Fruit fly (Drosophila melanogaster) whole organism, pupa: ENCODE results near the gene Aasdh.

Experiments
- CG10348 ChIP-seq: fragments of 200-800 bp; sonication (Bioruptor generic); IDR thresholded peaks from 2 replicates; pipeline ENCODE4 v1.3.6; 2022; ENCODE audit warnings: missing biosample characterization, missing genetic modification characterization
- CG12605 ChIP-seq: fragments of 200-800 bp; sonication (Bioruptor generic); IDR thresholded peaks from 2 replicates; pipeline ENCODE4 v1.3.6; 2022; ENCODE audit warnings: missing biosample characterization, missing genetic modification characterization
- CG13204 ChIP-seq: fragments of 200-800 bp; sonication (Bioruptor generic); optimal IDR thresholded peaks from 2 replicates; lab custom pipeline; 2018; ENCODE audit warnings: missing biosample characterization, mild to moderate bottlenecking, missing genetic modification characterization, moderate library complexity
- CG14655 ChIP-seq: fragments of 200-800 bp; sonication (Bioruptor generic); optimal IDR thresholded peaks from 3 replicates; lab custom pipeline; 2017; ENCODE audit warnings: mild to moderate bottlenecking, missing biosample characterization, missing genetic modification reagents, missing genetic modification characterization
- CG15710 ChIP-seq: fragments of 200-800 bp; sonication (Bioruptor generic); optimal IDR thresholded peaks from 2 replicates; lab custom pipeline; 2018; ENCODE audit warnings: missing biosample characterization, mild to moderate bottlenecking, missing genetic modification characterization, moderate library complexity
- CG17806 ChIP-seq: fragments of 200-800 bp; sonication (Bioruptor generic); optimal IDR thresholded peaks from 2 replicates; lab custom pipeline; 2018; ENCODE audit warnings: missing biosample characterization, mild to moderate bottlenecking, missing genetic modification characterization, moderate library complexity
- CG32121 ChIP-seq: fragments of 200-800 bp; sonication (Bioruptor generic); IDR thresholded peaks from 2 replicates; pipeline ENCODE4 v1.3.6; 2022; ENCODE audit warnings: missing biosample characterization, missing genetic modification characterization
- CG34367 ChIP-seq: fragments of 200-800 bp; sonication (Bioruptor generic); optimal IDR thresholded peaks from 2 replicates; lab custom pipeline; 2018; ENCODE audit warnings: missing biosample characterization, mild to moderate bottlenecking, missing genetic modification characterization
- CG4496 ChIP-seq: fragments of 200-800 bp; sonication (Bioruptor generic); IDR thresholded peaks from 3 replicates; pipeline ENCODE4 v1.3.6; 2022; ENCODE audit warnings: missing biosample characterization, missing genetic modification characterization
- CG8159 ChIP-seq: fragments of 200-800 bp; sonication (Bioruptor generic); optimal IDR thresholded peaks from 3 replicates; lab custom pipeline; 2018; ENCODE audit warnings: missing biosample characterization, mild to moderate bottlenecking, missing genetic modification characterization, moderate library complexity
- CG8301 ChIP-seq: fragments of 200-800 bp; sonication (Bioruptor generic); optimal IDR thresholded peaks from 2 replicates; lab custom pipeline; 2018; ENCODE audit warnings: missing biosample characterization, mild to moderate bottlenecking, missing genetic modification characterization
- CG9948 ChIP-seq: fragments of 200-800 bp; sonication (Bioruptor generic); optimal IDR thresholded peaks from 2 replicates; lab custom pipeline; 2018; ENCODE audit warnings: missing biosample characterization, mild to moderate bottlenecking, missing genetic modification characterization, moderate library complexity
- D1 ChIP-seq: fragments of 200-800 bp; sonication (Bioruptor generic); optimal IDR thresholded peaks from 2 replicates; lab custom pipeline; 2018; ENCODE audit warnings: missing biosample characterization, mild to moderate bottlenecking, missing genetic modification characterization, moderate library complexity
- EcR ChIP-seq: fragments of 200-800 bp; sonication (Bioruptor generic); optimal IDR thresholded peaks from 3 replicates; lab custom pipeline; 2019; ENCODE audit warnings: missing biosample characterization, missing genetic modification characterization, mild to moderate bottlenecking, moderate library complexity, missing genetic modification reagents
- Ets98B ChIP-seq: fragments of 200-800 bp; sonication (Bioruptor generic); IDR thresholded peaks from 2 replicates; pipeline ENCODE4 v1.3.6; 2022; ENCODE audit warnings: missing biosample characterization, missing genetic modification characterization
- Pif1A ChIP-seq: fragments of 200-800 bp; sonication (Bioruptor generic); optimal IDR thresholded peaks from 3 replicates; lab custom pipeline; 2016; ENCODE audit warnings: missing biosample characterization, missing genetic modification characterization
- Pif1B ChIP-seq: fragments of 200-800 bp; sonication (Bioruptor generic); optimal IDR thresholded peaks from 3 replicates; lab custom pipeline; 2016; ENCODE audit warnings: missing biosample characterization, missing genetic modification characterization
- Snoo ChIP-seq: fragments of 200-800 bp; sonication (Bioruptor generic); optimal IDR thresholded peaks from 3 replicates; lab custom pipeline; 2017; ENCODE audit warnings: missing biosample characterization, mild to moderate bottlenecking, missing genetic modification characterization, inconsistent platforms
- fd96Ca ChIP-seq: fragments of 200-800 bp; sonication (Bioruptor generic); IDR thresholded peaks from 3 replicates; pipeline ENCODE4 v1.3.6; 2022; ENCODE audit warnings: missing biosample characterization, missing genetic modification characterization
- gl ChIP-seq: fragments of 200-800 bp; sonication (Bioruptor generic); optimal IDR thresholded peaks from 2 replicates; lab custom pipeline; 2018; ENCODE audit warnings: missing biosample characterization, mild to moderate bottlenecking, missing genetic modification characterization
- rn ChIP-seq: fragments of 200-800 bp; sonication (Bioruptor generic); IDR thresholded peaks from 2 replicates; pipeline ENCODE4 v1.3.6; 2022; ENCODE audit warnings: missing biosample characterization, missing genetic modification characterization

The Aasdh gene

DNA sequence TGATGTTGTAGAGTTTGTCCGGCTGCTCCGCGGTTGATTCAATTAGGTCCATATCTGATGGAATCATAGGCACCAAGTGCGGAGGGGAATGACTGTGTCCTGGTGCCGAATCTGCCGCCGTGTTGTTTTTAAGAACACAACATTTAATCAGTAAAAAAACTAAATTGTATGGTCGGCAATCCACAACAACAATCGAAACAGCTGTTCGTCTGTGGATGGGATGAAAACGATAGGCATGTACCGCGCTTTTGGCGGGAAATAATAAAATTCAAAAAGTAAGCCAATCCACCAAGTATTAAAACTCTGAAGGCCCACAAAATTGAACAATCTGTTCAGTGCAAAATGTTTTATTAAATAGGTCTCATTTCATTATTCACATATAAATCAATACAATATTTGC, at the start of gene Aasdh:
TSS of gene Aasdh (minus strand) at position 219 of the 400 bp plus-strand sequence.
- no peak for TF ChIP-seq CG15710 (tag; lab: Kevin White, UChicago)
- TF ChIP-seq Pif1A (GFP tag; lab: Kevin White, UChicago), result no peak
- no peak for TF ChIP-seq CG9948
- TF ChIP-seq CG34367, result no peak
- TF ChIP-seq CG14655, result no peak
- no peak for TF ChIP-seq Snoo (tag; lab: Kevin White, UChicago)
- no peak for TF ChIP-seq CG32121 (GFP tag; lab: Robert Waterston, UW)
- no peak for TF ChIP-seq CG8301
- TF ChIP-seq Pif1B, result no peak
- TF ChIP-seq EcR, result no peak
- TF ChIP-seq rn (GFP tag; lab: Robert Waterston, UW), result no peak
- TF ChIP-seq CG10348, result no peak
- no peak for TF ChIP-seq CG17806
- TF ChIP-seq, all 21 proteins: peak for 0

DNA sequence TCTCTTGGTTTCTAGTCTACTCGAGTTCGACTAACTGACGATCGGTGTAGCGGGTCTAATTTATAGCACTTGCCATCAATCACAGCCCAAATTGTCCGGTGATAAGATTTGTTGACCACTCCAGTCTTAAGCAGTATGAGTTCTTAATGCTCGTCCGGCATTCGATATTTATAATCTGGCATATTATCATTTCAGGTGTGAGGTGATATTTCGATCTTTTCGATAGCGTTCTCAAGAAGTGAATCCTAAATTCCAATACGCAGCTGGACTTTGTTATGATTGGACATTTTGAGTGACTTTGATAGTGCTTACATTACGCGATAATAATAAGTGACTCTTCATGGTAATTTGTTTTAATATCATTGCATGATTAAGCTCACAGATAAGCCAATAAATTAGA, 46.9 kb upstream of the Aasdh start, which contains the start of gene Bace:
TSS of gene Bace (minus strand) at position 39 of the 400 bp plus-strand sequence.
- TF ChIP-seq CG14655 (no peak), D1 (tag; lab: Kevin White, UChicago) (no peak), CG13204 (GFP tag; lab: Kevin White, UChicago) (no peak), rn (GFP tag; lab: Robert Waterston, UW) (no peak), Pif1A (GFP tag; lab: Kevin White, UChicago) (no peak), CG15710 (tag; lab: Kevin White, UChicago) (no peak), CG17806 (no peak), Ets98B (no peak), fd96Ca (GFP tag; lab: Robert Waterston, UW) (no peak), Pif1B (no peak), CG8301 (no peak), CG8159 (no peak)
- TF ChIP-seq, all 21 proteins: peak for 0

DNA sequence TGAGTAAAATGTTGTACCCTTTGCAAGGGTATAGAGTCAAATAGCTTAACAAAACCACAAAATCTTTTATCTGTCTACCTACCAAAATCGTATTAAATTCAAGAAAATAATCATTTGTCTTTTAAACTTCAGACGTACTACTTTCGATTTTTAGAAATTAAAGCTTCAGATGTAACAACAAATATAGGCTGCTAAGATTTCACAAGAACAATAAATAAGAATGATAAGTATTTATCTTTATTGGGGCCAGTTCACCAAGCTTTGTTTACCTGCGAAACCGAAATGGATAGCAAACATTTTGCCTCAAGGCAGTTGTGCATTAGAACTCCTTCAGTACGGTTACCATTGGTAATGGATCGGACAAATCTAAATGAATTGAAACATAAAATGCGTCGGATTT, 41.1 kb upstream of the Aasdh start, which contains the start of gene CG43400:
TSS of gene CG43400 (plus strand) at position 301 of the 400 bp plus-strand sequence.
- TF ChIP-seq D1 (tag; lab: Kevin White, UChicago) (no peak), CG17806 (no peak), CG4496 (no peak), Snoo (tag; lab: Kevin White, UChicago) (no peak), CG10348 (no peak), CG8159 (no peak), CG15710 (tag; lab: Kevin White, UChicago) (no peak), Pif1A (GFP tag; lab: Kevin White, UChicago) (no peak), rn (GFP tag; lab: Robert Waterston, UW) (no peak), CG13204 (GFP tag; lab: Kevin White, UChicago) (no peak), gl (no peak), fd96Ca (GFP tag; lab: Robert Waterston, UW) (no peak), CG32121 (GFP tag; lab: Robert Waterston, UW) (no peak), CG9948 (no peak), Pif1B (no peak)

DNA sequence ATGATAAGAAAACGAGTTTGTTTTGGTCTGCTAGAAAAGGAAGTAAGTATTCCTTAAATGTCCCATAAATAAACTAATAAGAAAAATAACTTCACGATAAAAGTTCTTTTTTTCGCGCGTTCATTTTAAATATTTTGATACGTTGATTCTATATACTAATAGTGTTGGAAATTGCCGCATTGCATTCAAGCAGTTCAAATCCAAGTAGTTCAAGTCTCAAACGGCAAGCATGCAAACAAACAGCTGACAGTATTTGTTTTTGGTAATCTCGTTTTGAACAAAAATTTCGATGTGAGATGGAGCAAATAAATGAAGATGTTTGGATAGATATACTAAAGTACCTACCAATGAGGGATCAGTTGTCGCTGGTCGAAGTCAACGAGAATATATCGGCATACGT, 39.4 kb upstream of the Aasdh start, which contains the start of gene CG13088:
TSS of gene CG13088 (plus strand) at position 247 of the 400 bp plus-strand sequence.
- TF ChIP-seq CG12605 (GFP tag; lab: Robert Waterston, UW) (no peak), rn (GFP tag; lab: Robert Waterston, UW) (no peak), Pif1B (no peak), CG17806 (no peak), Ets98B (no peak), D1 (tag; lab: Kevin White, UChicago) (no peak), CG32121 (GFP tag; lab: Robert Waterston, UW) (no peak), CG9948 (no peak), CG14655 (no peak), Snoo (tag; lab: Kevin White, UChicago) (no peak), CG34367 (no peak), EcR (no peak), CG4496 (no peak), CG8159 (no peak), fd96Ca (GFP tag; lab: Robert Waterston, UW) (no peak), Pif1A (GFP tag; lab: Kevin White, UChicago) (no peak), CG8301 (no peak), gl (no peak), CG13204 (GFP tag; lab: Kevin White, UChicago) (no peak), CG10348 (no peak)
- TF ChIP-seq, all 21 proteins: peak for 0

DNA sequence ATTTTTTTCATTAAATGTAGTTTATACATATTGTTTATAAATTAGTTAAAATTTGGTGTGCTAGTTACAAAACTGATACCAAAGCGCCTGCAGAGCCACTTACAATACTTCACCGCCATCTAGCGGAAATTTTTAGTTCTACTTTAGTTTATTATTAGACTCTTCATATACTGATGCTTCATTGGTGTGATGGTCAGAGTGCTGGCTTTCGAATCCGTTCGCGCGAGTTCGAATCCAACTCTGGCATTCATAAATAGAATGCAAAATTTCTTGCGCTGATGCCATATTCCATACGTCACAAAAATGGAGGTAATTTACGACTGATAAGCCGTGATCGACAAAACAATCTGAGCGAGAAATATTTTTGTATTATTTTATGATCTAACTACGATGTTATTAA, 36.2 kb upstream of the Aasdh start:
- TF ChIP-seq gl (no peak), Pif1B (no peak), Ets98B (peak; percentile 11; the same call in 1 of the 2 replicates), EcR (no peak)

DNA sequence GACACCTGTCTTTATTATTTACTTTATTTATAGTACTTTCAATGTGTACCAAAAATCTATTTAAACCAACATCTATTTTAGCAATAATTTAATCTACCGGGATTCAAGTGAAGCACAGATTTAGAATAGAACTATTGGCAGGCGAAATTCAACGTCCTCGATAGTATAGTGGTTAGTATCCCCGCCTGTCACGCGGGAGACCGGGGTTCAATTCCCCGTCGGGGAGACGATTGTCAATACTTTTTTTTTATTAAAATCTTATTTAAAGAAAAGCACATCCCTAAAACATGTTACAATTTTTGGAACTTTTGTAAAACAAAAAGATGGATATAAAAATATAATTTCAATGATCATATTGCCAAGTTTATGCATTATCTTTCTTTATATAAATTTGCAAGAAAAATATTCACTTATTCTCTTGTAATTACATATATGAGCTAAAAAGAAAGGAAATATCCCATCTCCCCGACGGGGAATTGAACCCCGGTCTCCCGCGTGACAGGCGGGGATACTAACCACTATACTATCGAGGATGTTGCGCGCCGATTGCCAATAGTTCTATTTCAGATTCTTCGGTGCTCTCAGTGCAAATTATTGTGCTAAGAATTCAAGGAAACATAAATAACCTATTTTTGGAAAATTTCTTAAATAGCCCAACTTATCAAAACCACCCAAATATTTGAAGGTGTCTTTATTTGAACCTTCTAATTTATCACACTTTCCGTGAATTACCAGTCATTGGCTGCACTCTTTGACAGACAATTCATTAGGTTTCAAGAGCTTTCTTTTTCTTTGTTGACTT, 32.4 kb upstream of the Aasdh start, which contains the start of gene CG43796:
TSS of gene CG43796 (plus strand) at position 752 of the 802 bp plus-strand sequence.
- TF ChIP-seq CG9948 (no peak), rn (GFP tag; lab: Robert Waterston, UW) (no peak), CG15710 (tag; lab: Kevin White, UChicago) (no peak), CG4496 (no peak), Ets98B (no peak), Pif1B (no peak), D1 (tag; lab: Kevin White, UChicago) (no peak), EcR (no peak), CG14655 (no peak), fd96Ca (GFP tag; lab: Robert Waterston, UW) (no peak), CG17806 (no peak)
